Worm (Caenorhabditis elegans): Measurements from ENCODE around the gene epg-5.

Gene epg-5

ce11 chrII:6649026-6649425 lies 39.9 kb upstream of the epg-5 start, which contains the start of gene oig-8:
Gene oig-8 (minus strand): TSS chrII:6649126.
- no peak for TF ChIP-seq aha-1 (tag)
- TF ChIP-seq F49E8.2 (tag; optimal IDR thresholded peaks at IDR 0.05; ENCODE audit: borderline replicate concordance) = no peak
- no peak for TF ChIP-seq snpc-1.2 (GFP tag; IDR thresholded peaks at IDR 0.05)
- TF ChIP-seq tra-1 (GFP tag; IDR thresholded peaks at IDR 0.05) = no peak
- TF ChIP-seq unc-62 (GFP tag; optimal IDR thresholded peaks at IDR 0.05 in 1 of 2) = no peak
- no peak for TF ChIP-seq unc-62 (tag; optimal IDR thresholded peaks at IDR 0.05)
- TF ChIP-seq skn-1 (tag; optimal IDR thresholded peaks at IDR 0.05) = no peak
- no peak for TF ChIP-seq dpl-1 (GFP tag; optimal IDR thresholded peaks at IDR 0.05)
- no peak for TF ChIP-seq egl-27 (tag; optimal IDR thresholded peaks at IDR 0.05)
- no peak for TF ChIP-seq pha-4 (GFP tag; IDR thresholded peaks at IDR 0.05)
- TF ChIP-seq pha-4 (tag; optimal IDR thresholded peaks at IDR 0.05) = no peak
- TF ChIP-seq spr-1 (tag; optimal IDR thresholded peaks at IDR 0.05) = no peak
- TF ChIP-seq vab-7 (GFP tag; IDR thresholded peaks at IDR 0.05) = no peak
- no peak for TF ChIP-seq ceh-32 (tag; optimal IDR thresholded peaks at IDR 0.05; ENCODE audit: poor library complexity)
- no peak for TF ChIP-seq nhr-28 (tag; optimal IDR thresholded peaks at IDR 0.05)
- TF ChIP-seq ama-1 (optimal IDR thresholded peaks at IDR 0.05) = no peak
- TF ChIP-seq hif-1 (tag; optimal IDR thresholded peaks at IDR 0.05) = no peak
- TF ChIP-seq ztf-11 (tag; optimal IDR thresholded peaks at IDR 0.05) = no peak
- no peak for TF ChIP-seq spr-3 (GFP tag; optimal IDR thresholded peaks at IDR 0.05)
- TF ChIP-seq T26A8.4 (GFP tag; IDR thresholded peaks at IDR 0.05) = no peak
- no peak for TF ChIP-seq jun-1 (tag; optimal IDR thresholded peaks at IDR 0.05)
- TF ChIP-seq ZK546.5 (tag; optimal IDR thresholded peaks at IDR 0.05) = no peak

- TF ChIP-seq unc-62 (GFP tag; optimal IDR thresholded peaks at IDR 0.05 in 1 of 2) (peak in 1 of 2 experiments; percentile 48), unc-62 (tag; optimal IDR thresholded peaks at IDR 0.05) (no peak), fkh-10 (GFP tag; optimal IDR thresholded peaks at IDR 0.05) (no peak)
These were observed 37.7 kb upstream of the epg-5 start for ce11 chrII:6646903-6647302.

ce11 chrII:6642651-6643167 lies 33.5 kb upstream of the epg-5 start, which contains the start of gene T19D12.6:
Gene T19D12.6 (minus strand): TSS chrII:6643117.
- TF ChIP-seq aha-1 (tag) = peak; percentile 29
- TF ChIP-seq unc-62 (GFP tag; optimal IDR thresholded peaks at IDR 0.05 in 1 of 2) = peak in 1 of 2 experiments; percentile 73
- no peak for TF ChIP-seq unc-62 (tag; optimal IDR thresholded peaks at IDR 0.05)
- no peak for TF ChIP-seq hif-1 (tag; optimal IDR thresholded peaks at IDR 0.05)
- no peak for TF ChIP-seq F37D6.2 (tag; optimal IDR thresholded peaks at IDR 0.05)
- TF ChIP-seq dmd-8 (GFP tag; IDR thresholded peaks at IDR 0.05) = no peak
- no peak for TF ChIP-seq lim-7 (GFP tag; IDR thresholded peaks at IDR 0.05)

ce11 chrII:6642180-6642579 lies 33.0 kb upstream of the epg-5 start:
- TF ChIP-seq rbr-2 (tag; optimal IDR thresholded peaks at IDR 0.05) (no peak), nhr-237 (tag; optimal IDR thresholded peaks at IDR 0.05) (no peak), hmg-1.1 (GFP tag; IDR thresholded peaks at IDR 0.05) (no peak), nhr-10 (tag; optimal IDR thresholded peaks at IDR 0.05) (no peak), daf-8 (GFP tag; IDR thresholded peaks at IDR 0.05) (no peak), lin-1 (GFP tag; IDR thresholded peaks at IDR 0.05) (no peak), Y5F2A.4 (GFP tag; optimal IDR thresholded peaks at IDR 0.05) (no peak), dmd-9 (GFP tag; IDR thresholded peaks at IDR 0.05) (no peak), zag-1 (tag; optimal IDR thresholded peaks at IDR 0.05) (no peak), zip-11 (GFP tag; IDR thresholded peaks at IDR 0.05) (no peak), egl-43 (GFP tag; IDR thresholded peaks at IDR 0.05) (no peak)

Data from whole organism, L4 larva.